Fruit fly (Drosophila melanogaster) whole organism, prepupa: ENCODE data around the gene Pep.

Experiments used
- CG10669 ChIP-seq: fragments of 200-800 bp; sonication (Bioruptor generic); optimal IDR thresholded peaks from 3 replicates; lab custom pipeline; 2018; ENCODE audit warnings: missing biosample characterization, mild to moderate bottlenecking, missing genetic modification characterization, moderate library complexity
- CG11762 ChIP-seq: fragments of 200-800 bp; sonication (Bioruptor generic); optimal IDR thresholded peaks from 3 replicates; lab custom pipeline; 2016; ENCODE audit warnings: missing biosample characterization, missing genetic modification characterization; ENCODE audit not compliant: insufficient read depth
- CG15336 ChIP-seq: fragments of 200-800 bp; sonication (Bioruptor generic); IDR thresholded peaks from 2 replicates; pipeline ENCODE4 v1.3.6; 2022; ENCODE audit warnings: missing biosample characterization, missing genetic modification characterization
- CG16779 ChIP-seq: fragments of 200-800 bp; sonication (Bioruptor generic); optimal IDR thresholded peaks from 3 replicates; lab custom pipeline; 2017; ENCODE audit warnings: missing biosample characterization, mild to moderate bottlenecking, missing genetic modification characterization
- CG31627 ChIP-seq: fragments of 200-800 bp; sonication (Bioruptor generic); optimal IDR thresholded peaks from 3 replicates; lab custom pipeline; 2016; ENCODE audit warnings: missing biosample characterization, missing genetic modification characterization
- CG6163 ChIP-seq: fragments of 200-800 bp; sonication (Bioruptor generic); IDR thresholded peaks from 3 replicates; pipeline ENCODE4 v1.3.6; 2022; ENCODE audit warnings: missing biosample characterization, missing genetic modification characterization
- CG6792 ChIP-seq: fragments of 200-800 bp; sonication (Bioruptor generic); optimal IDR thresholded peaks from 3 replicates; lab custom pipeline; 2016; ENCODE audit warnings: missing biosample characterization, missing genetic modification characterization
- CG8319 ChIP-seq: fragments of 200-800 bp; sonication (Bioruptor generic); optimal IDR thresholded peaks from 3 replicates; lab custom pipeline; 2016; ENCODE audit warnings: missing biosample characterization, missing genetic modification characterization
- Lpt ChIP-seq: fragments of 200-800 bp; sonication (Bioruptor generic); optimal IDR thresholded peaks from 3 replicates; lab custom pipeline; 2016; ENCODE audit warnings: missing biosample characterization, missing genetic modification characterization
- OdsH ChIP-seq: fragments of 200-800 bp; sonication (Bioruptor generic); optimal IDR thresholded peaks from 3 replicates; lab custom pipeline; 2016; ENCODE audit warnings: missing biosample characterization, missing genetic modification characterization
- dac ChIP-seq: fragments of 200-800 bp; sonication (Bioruptor generic); optimal IDR thresholded peaks from 2 replicates; lab custom pipeline; 2017; ENCODE audit warnings: missing biosample characterization, mild to moderate bottlenecking, missing genetic modification characterization
- fd59A ChIP-seq: fragments of 200-800 bp; sonication (Bioruptor generic); optimal IDR thresholded peaks from 2 replicates; lab custom pipeline; 2017; ENCODE audit warnings: missing biosample characterization, mild to moderate bottlenecking, missing genetic modification characterization, missing genetic modification reagents
- net ChIP-seq: fragments of 200-800 bp; sonication (Bioruptor generic); optimal IDR thresholded peaks from 3 replicates; lab custom pipeline; 2016; ENCODE audit warnings: missing biosample characterization, missing genetic modification characterization

- no peak for TF ChIP-seq CG8319 (GFP tag; lab: Kevin White, UChicago)
- TF ChIP-seq fd59A: no peak
- no peak for TF ChIP-seq net
- no peak for TF ChIP-seq OdsH (GFP tag; lab: Kevin White, UChicago)
- no peak for TF ChIP-seq CG6163 (GFP tag; lab: Robert Waterston, UW)
- no peak for TF ChIP-seq CG6792 (GFP tag; lab: Kevin White, UChicago)
- TF ChIP-seq CG31627: no peak
- TF ChIP-seq Lpt (GFP tag; lab: Kevin White, UChicago): no peak
- no peak for TF ChIP-seq CG11762 (GFP tag; lab: Kevin White, UChicago)
- TF ChIP-seq dac (GFP tag; lab: Kevin White, UChicago): no peak
- TF ChIP-seq CG15336: no peak
- no peak for TF ChIP-seq CG10669 (GFP tag; lab: Kevin White, UChicago)
- no peak for TF ChIP-seq CG16779 (tag; lab: Kevin White, UChicago)
Observed at dm6 chr3L:17689579-17690191, 44.8 kb upstream of the Pep start, which contains the start of gene Ccn.
